Fruit fly (Drosophila melanogaster) whole organism, embryonic: ENCODE results near the gene PAPLA1.
A peak's percentile ranks its signal among the peaks of the same experiment; 100 is the strongest.

ENCODE experiments used
- CG10147 ChIP-seq: fragments of 200-800 bp; sonication (Bioruptor generic); optimal IDR thresholded peaks from 2 replicates; lab custom pipeline; 2019; ENCODE audit warnings: missing biosample characterization, mild to moderate bottlenecking, missing genetic modification characterization, moderate library complexity
- CG10267 ChIP-seq: fragments of 200-800 bp; sonication (Bioruptor generic); optimal IDR thresholded peaks from 2 replicates; lab custom pipeline; 2018; ENCODE audit warnings: missing biosample characterization, mild to moderate bottlenecking, missing genetic modification characterization, moderate library complexity
- CG10274 ChIP-seq: fragments of 200-800 bp; sonication (Bioruptor generic); optimal IDR thresholded peaks from 3 replicates; lab custom pipeline; 2017; ENCODE audit warnings: missing biosample characterization, mild to moderate bottlenecking, missing genetic modification characterization
- CG10431 ChIP-seq: fragments of 200-800 bp; sonication (Bioruptor generic); optimal IDR thresholded peaks from 3 replicates; lab custom pipeline; 2018; ENCODE audit warnings: missing biosample characterization, mild to moderate bottlenecking, missing genetic modification characterization
- CG10654 ChIP-seq: fragments of 200-800 bp; sonication (Bioruptor generic); optimal IDR thresholded peaks from 2 replicates; lab custom pipeline; 2016; ENCODE audit warnings: missing biosample characterization, missing genetic modification characterization
- CG12236 ChIP-seq: fragments of 200-800 bp; sonication (Bioruptor generic); optimal IDR thresholded peaks from 2 replicates; lab custom pipeline; 2016; ENCODE audit warnings: missing biosample characterization, missing genetic modification characterization
- CG12769 ChIP-seq: fragments of 200-800 bp; sonication (Bioruptor generic); optimal IDR thresholded peaks from 2 replicates; lab custom pipeline; 2019; ENCODE audit warnings: missing biosample characterization, mild to moderate bottlenecking, missing genetic modification characterization, moderate library complexity
- CG13894 ChIP-seq: fragments of 200-800 bp; sonication (Bioruptor generic); optimal IDR thresholded peaks from 3 replicates; lab custom pipeline; 2018; ENCODE audit warnings: missing biosample characterization, mild to moderate bottlenecking, missing genetic modification characterization, moderate library complexity
- CG14014 ChIP-seq: fragments of 200-800 bp; sonication (Bioruptor generic); IDR thresholded peaks from 2 replicates; pipeline ENCODE4 v1.3.6; 2022; ENCODE audit warnings: missing biosample characterization, missing genetic modification characterization
- CG15696 ChIP-seq: fragments of 200-800 bp; sonication (Bioruptor generic); optimal IDR thresholded peaks from 2 replicates; lab custom pipeline; 2019; ENCODE audit warnings: missing biosample characterization, mild to moderate bottlenecking, missing genetic modification characterization, moderate library complexity
- CG16779 ChIP-seq: fragments of 200-800 bp; sonication (Bioruptor generic); IDR thresholded peaks from 2 replicates; pipeline ENCODE4 v1.3.6; 2022; ENCODE audit warnings: missing biosample characterization, missing genetic modification characterization
- CG17385 ChIP-seq: fragments of 200-800 bp; sonication (Bioruptor generic); optimal IDR thresholded peaks from 3 replicates; lab custom pipeline; 2018; ENCODE audit warnings: missing biosample characterization, mild to moderate bottlenecking, missing genetic modification characterization
- CG18619 ChIP-seq: fragments of 200-800 bp; sonication (Bioruptor generic); optimal IDR thresholded peaks from 3 replicates; lab custom pipeline; 2017; ENCODE audit warnings: missing biosample characterization, mild to moderate bottlenecking, missing genetic modification characterization
- CG18764 ChIP-seq: fragments of 200-800 bp; sonication (Bioruptor generic); optimal IDR thresholded peaks from 3 replicates; lab custom pipeline; 2016; ENCODE audit warnings: missing biosample characterization, missing genetic modification characterization
- CG2202 ChIP-seq: fragments of 200-800 bp; sonication (Bioruptor generic); optimal IDR thresholded peaks from 2 replicates; lab custom pipeline; 2018; ENCODE audit warnings: missing biosample characterization, mild to moderate bottlenecking, missing genetic modification characterization
- CG2875 ChIP-seq: fragments of 200-800 bp; sonication (Bioruptor generic); optimal IDR thresholded peaks from 2 replicates; lab custom pipeline; 2017; ENCODE audit warnings: missing biosample characterization, mild to moderate bottlenecking, missing genetic modification characterization, missing genetic modification reagents
- CG31224 ChIP-seq: fragments of 200-800 bp; sonication (Bioruptor generic); IDR thresholded peaks from 2 replicates; pipeline ENCODE4 v1.3.6; 2022; ENCODE audit warnings: missing biosample characterization, missing genetic modification characterization
- CG3407 ChIP-seq: fragments of 200-800 bp; sonication (Bioruptor generic); optimal IDR thresholded peaks from 2 replicates; lab custom pipeline; 2018; ENCODE audit warnings: missing biosample characterization, mild to moderate bottlenecking, missing genetic modification characterization
- CG42726 ChIP-seq: fragments of 200-800 bp; sonication (Bioruptor generic); IDR thresholded peaks from 2 replicates; pipeline ENCODE4 v1.3.6; 2022; ENCODE audit warnings: missing biosample characterization, missing genetic modification characterization; ENCODE audit not compliant: partially characterized antibody
- CG4360 ChIP-seq: fragments of 200-800 bp; sonication (Bioruptor generic); IDR thresholded peaks from 2 replicates; pipeline ENCODE4 v1.3.6; 2022; ENCODE audit warnings: missing biosample characterization, missing genetic modification characterization
- CG6175 ChIP-seq: fragments of 200-800 bp; sonication (Bioruptor generic); IDR thresholded peaks from 3 replicates; pipeline ENCODE4 v1.3.6; 2022; ENCODE audit warnings: missing biosample characterization, missing genetic modification characterization
- CG7372 ChIP-seq: fragments of 200-800 bp; sonication (Bioruptor generic); IDR thresholded peaks from 2 replicates; pipeline ENCODE4 v1.3.6; 2022; ENCODE audit warnings: missing biosample characterization, missing genetic modification characterization
- CG8089 ChIP-seq: fragments of 200-800 bp; sonication (Bioruptor generic); optimal IDR thresholded peaks from 3 replicates; lab custom pipeline; 2016; ENCODE audit warnings: missing biosample characterization, missing genetic modification characterization
- CG8290 ChIP-seq, 3 experiments: fragments of 200-800 bp; sonication (Bioruptor generic); optimal IDR thresholded peaks; 2 replicates each; lab custom pipeline; 2016 to 2019; ENCODE audit warnings: missing biosample characterization in 3 of 3, missing genetic modification characterization in 3 of 3, mild to moderate bottlenecking in 2 of 3, moderate library complexity in 1 of 3
- D ChIP-seq, 2 experiments: fragments of 200-800 bp in 1 of 2; fragments of >200 bp in 1 of 2; sonication (Bioruptor generic) in 1 of 2; optimal IDR thresholded peaks; 2 replicates in 1 of 2; 3 replicates in 1 of 2; lab custom pipeline; 2017; ENCODE audit warnings: mild to moderate bottlenecking in 1 of 2, missing biosample characterization in 1 of 2, missing genetic modification characterization in 1 of 2, missing genetic modification reagents in 1 of 2
- Dll ChIP-seq: fragments of 200-800 bp; sonication (Bioruptor generic); IDR thresholded peaks from 4 replicates; pipeline ENCODE4 v1.3.6; 2022; ENCODE audit warnings: missing biosample characterization, missing genetic modification characterization; ENCODE audit not compliant: partially characterized antibody
- E2f1 ChIP-seq: fragments of 200-800 bp; sonication (Bioruptor generic); IDR thresholded peaks from 2 replicates; pipeline ENCODE4 v1.3.6; 2022; ENCODE audit warnings: missing biosample characterization, missing genetic modification characterization
- Gsc ChIP-seq: fragments of 200-800 bp; sonication (Bioruptor generic); IDR thresholded peaks from 2 replicates; pipeline ENCODE4 v1.3.6; 2022; ENCODE audit warnings: missing biosample characterization, missing genetic modification characterization
- Jarid2 ChIP-seq: fragments of 200-800 bp; sonication (Bioruptor generic); optimal IDR thresholded peaks from 3 replicates; lab custom pipeline; 2017; ENCODE audit warnings: mild to moderate bottlenecking, missing biosample characterization, missing genetic modification reagents, missing genetic modification characterization
- MBD-R2 ChIP-seq: fragments of 200-800 bp; sonication (Bioruptor generic); IDR thresholded peaks from 2 replicates; pipeline ENCODE4 v1.3.6; 2022; ENCODE audit warnings: missing biosample characterization, missing genetic modification characterization
- Mrtf ChIP-seq: fragments of 200-800 bp; sonication (Bioruptor generic); IDR thresholded peaks from 3 replicates; pipeline ENCODE4 v1.3.6; 2022; ENCODE audit warnings: missing biosample characterization, missing genetic modification characterization
- PHDP ChIP-seq: fragments of 200-800 bp; sonication (Bioruptor generic); optimal IDR thresholded peaks from 3 replicates; lab custom pipeline; 2018; ENCODE audit warnings: missing biosample characterization, mild to moderate bottlenecking, missing genetic modification characterization, moderate library complexity
- Sox102F ChIP-seq: fragments of 200-800 bp; sonication (Bioruptor generic); optimal IDR thresholded peaks from 2 replicates; lab custom pipeline; 2018; ENCODE audit warnings: missing biosample characterization, mild to moderate bottlenecking, missing genetic modification characterization, moderate library complexity
- Taf1 ChIP-seq: fragments of 200-800 bp; sonication (Bioruptor generic); IDR thresholded peaks from 2 replicates; pipeline ENCODE4 v1.3.6; 2022; ENCODE audit warnings: missing biosample characterization, missing genetic modification characterization
- br ChIP-seq: fragments of >200 bp; optimal IDR thresholded peaks from 2 replicates; lab custom pipeline; 2017
- cad ChIP-seq: fragments of >200 bp; optimal IDR thresholded peaks from 2 replicates; lab custom pipeline; 2017; ENCODE audit warnings: missing biosample characterization, missing genetic modification characterization
- dm ChIP-seq: fragments of 200-800 bp; sonication (Bioruptor generic); optimal IDR thresholded peaks from 3 replicates; lab custom pipeline; 2016; ENCODE audit warnings: missing biosample characterization, missing genetic modification characterization
- ewg ChIP-seq: fragments of 200-800 bp; sonication (Bioruptor generic); optimal IDR thresholded peaks from 3 replicates; lab custom pipeline; 2017; ENCODE audit warnings: mild to moderate bottlenecking, missing biosample characterization, missing genetic modification reagents, missing genetic modification characterization
- jing ChIP-seq: fragments of 200-800 bp; sonication (Bioruptor generic); optimal IDR thresholded peaks from 2 replicates; lab custom pipeline; 2018; ENCODE audit warnings: missing biosample characterization, mild to moderate bottlenecking, missing genetic modification characterization
- jumu ChIP-seq: fragments of 200-800 bp; sonication (Bioruptor generic); optimal IDR thresholded peaks from 3 replicates; lab custom pipeline; 2016; ENCODE audit warnings: missing biosample characterization, missing genetic modification characterization
- oc ChIP-seq: fragments of 200-800 bp; sonication (Bioruptor generic); optimal IDR thresholded peaks from 2 replicates; lab custom pipeline; 2018; ENCODE audit warnings: missing biosample characterization, mild to moderate bottlenecking, missing genetic modification characterization, moderate library complexity
- org-1 ChIP-seq: fragments of 200-800 bp; sonication (Bioruptor generic); optimal IDR thresholded peaks from 2 replicates; lab custom pipeline; 2017; ENCODE audit warnings: missing biosample characterization, missing genetic modification characterization
- prd ChIP-seq, 3 experiments: fragments of >200 bp in 2 of 3; fragments of 200-800 bp in 1 of 3; sonication (Bioruptor generic) in 1 of 3; optimal IDR thresholded peaks in 2 of 3; IDR thresholded peaks in 1 of 3; 2 replicates in 2 of 3; 3 replicates in 1 of 3; pipeline versions ENCODE4 v1.3.6 to Lab custom; 2017 to 2022; ENCODE audit warnings: missing biosample characterization in 1 of 3, missing genetic modification characterization in 1 of 3
- sd ChIP-seq: fragments of 200-800 bp; sonication (Bioruptor generic); optimal IDR thresholded peaks from 3 replicates; lab custom pipeline; 2018; ENCODE audit warnings: missing biosample characterization, mild to moderate bottlenecking, missing genetic modification characterization, moderate library complexity
- slp2 ChIP-seq: fragments of 200-800 bp; sonication (Bioruptor generic); optimal IDR thresholded peaks from 2 replicates; lab custom pipeline; 2016; ENCODE audit warnings: missing biosample characterization, missing genetic modification characterization
- sug ChIP-seq: fragments of 200-800 bp; optimal IDR thresholded peaks from 2 replicates; lab custom pipeline; 2019; ENCODE audit warnings: missing biosample characterization, mild to moderate bottlenecking, missing genetic modification characterization, moderate library complexity
- unc-4 ChIP-seq: fragments of 200-800 bp; sonication (Bioruptor generic); IDR thresholded peaks from 2 replicates; pipeline ENCODE4 v1.3.6; 2022; ENCODE audit warnings: missing biosample characterization, missing genetic modification characterization; ENCODE audit not compliant: partially characterized antibody
- unpg ChIP-seq: fragments of 200-800 bp; sonication (Bioruptor generic); optimal IDR thresholded peaks from 3 replicates; lab custom pipeline; 2018; ENCODE audit warnings: missing biosample characterization, mild to moderate bottlenecking, missing genetic modification characterization, moderate library complexity
- zf30C ChIP-seq: fragments of 200-800 bp; sonication (Bioruptor generic); optimal IDR thresholded peaks from 3 replicates; lab custom pipeline; 2018; ENCODE audit warnings: missing biosample characterization, mild to moderate bottlenecking, missing genetic modification characterization

PAPLA1 gene

dm6 chr2L:8097461-8097860, 62.0 kb downstream of the PAPLA1 start (continued):
- TF ChIP-seq CG18619 = peak; percentile 49
- no peak for TF ChIP-seq zf30C
- no peak for TF ChIP-seq unc-4
- TF ChIP-seq CG3407 (GFP tag; lab: Kevin White, UChicago) = peak; percentile 61
- TF ChIP-seq sug (tag; lab: Kevin White, UChicago) = peak; percentile 89
- TF ChIP-seq PHDP = peak; percentile 73
- TF ChIP-seq oc (tag; lab: Kevin White, UChicago) = peak; percentile 62
- no peak for TF ChIP-seq CG12236
- TF ChIP-seq CG7372 = no peak
- TF ChIP-seq CG31224 (GFP tag; lab: Robert Waterston, UW) = peak; percentile 31; the same call in 1 of the 2 replicates
- peak; percentile 19 for TF ChIP-seq ewg (GFP tag; lab: Kevin White, UChicago)
- no peak for TF ChIP-seq CG42726 (GFP tag; lab: Robert Waterston, UW)
- no peak for TF ChIP-seq CG10654 (GFP tag; lab: Kevin White, UChicago)
- peak; percentile 58 for TF ChIP-seq unpg (GFP tag; lab: Kevin White, UChicago)
- TF ChIP-seq slp2 (GFP tag; lab: Kevin White, UChicago) = no peak
- peak in 1 of 2 experiments; percentile 21 for TF ChIP-seq prd (optimal IDR thresholded peaks at IDR 0.05; lab: Kevin White, UChicago)
- TF ChIP-seq prd (GFP tag; IDR thresholded peaks at IDR 0.05; lab: Robert Waterston, UW) = no peak
- TF ChIP-seq CG12769 (tag; lab: Kevin White, UChicago) = peak; percentile 72
- TF ChIP-seq CG6175 (GFP tag; lab: Robert Waterston, UW) = no peak
- TF ChIP-seq Sox102F (GFP tag; lab: Kevin White, UChicago) = peak; percentile 44
- TF ChIP-seq CG4360 (GFP tag; lab: Robert Waterston, UW) = no peak
- no peak for TF ChIP-seq br (lab: Kevin White, UChicago)
- peak; percentile 13 for TF ChIP-seq CG17385 (GFP tag; lab: Kevin White, UChicago)
- TF ChIP-seq CG10274 = peak; percentile 32
- TF ChIP-seq Taf1 (GFP tag; lab: Robert Waterston, UW) = no peak
- TF ChIP-seq Mrtf (GFP tag; lab: Robert Waterston, UW) = no peak
- peak; percentile 56; the same call in 1 of the 2 replicates for TF ChIP-seq CG14014 (GFP tag; lab: Robert Waterston, UW)
- no peak for TF ChIP-seq Gsc (GFP tag; lab: Robert Waterston, UW)
- TF ChIP-seq CG18764 (GFP tag; lab: Kevin White, UChicago) = no peak
- TF ChIP-seq MBD-R2 = no peak
- TF ChIP-seq Jarid2 (GFP tag; lab: Kevin White, UChicago) = peak; percentile 39
- peak; percentile 87 for TF ChIP-seq sd (tag; lab: Kevin White, UChicago)
- TF ChIP-seq CG16779 (GFP tag; lab: Robert Waterston, UW) = no peak
- TF ChIP-seq CG2875 (GFP tag; lab: Kevin White, UChicago) = peak; percentile 65
- TF ChIP-seq CG8290 (GFP tag; optimal IDR thresholded peaks at IDR 0.05; lab: Kevin White, UChicago) = no peak
- peak in 1 of 2 experiments; percentile 85 for TF ChIP-seq CG8290 (tag; optimal IDR thresholded peaks at IDR 0.05; lab: Kevin White, UChicago)
- TF ChIP-seq D (optimal IDR thresholded peaks at IDR 0.05; lab: Kevin White, UChicago) = no peak
- TF ChIP-seq D (GFP tag; optimal IDR thresholded peaks at IDR 0.05; lab: Kevin White, UChicago) = peak; percentile 28
- TF ChIP-seq CG15696 (tag; lab: Kevin White, UChicago) = peak; percentile 61
- TF ChIP-seq CG8089 (GFP tag; lab: Kevin White, UChicago) = no peak
- peak; percentile 30 for TF ChIP-seq CG2202 (tag; lab: Kevin White, UChicago)
- no peak for TF ChIP-seq jumu (GFP tag; lab: Kevin White, UChicago)
- no peak for TF ChIP-seq jing
- TF ChIP-seq Dll (GFP tag; lab: Robert Waterston, UW) = no peak
- TF ChIP-seq dm = no peak
- TF ChIP-seq CG10147 = peak; percentile 52
- TF ChIP-seq org-1 = peak; percentile 3
- no peak for TF ChIP-seq CG10267 (tag; lab: Kevin White, UChicago)
- TF ChIP-seq E2f1 = peak; percentile 40; the same call in 1 of the 2 replicates
- no peak for TF ChIP-seq cad
- TF ChIP-seq CG13894 (tag; lab: Kevin White, UChicago) = peak; percentile 46
- peak; percentile 61 for TF ChIP-seq CG10431 (GFP tag; lab: Kevin White, UChicago)
